Worm (Caenorhabditis elegans) whole organism, late embryonic: ENCODE measurements around the gene btb-18.

Source experiments
- F13H6.1 ChIP-seq: sonication (generic microtip); optimal IDR thresholded peaks from 2 replicates; lab custom pipeline; 2016; ENCODE audit warnings: missing genetic modification characterization, missing compliant biosample characterization
- K02D7.2 ChIP-seq: sonication (generic microtip); optimal IDR thresholded peaks from 2 replicates; lab custom pipeline; 2017; ENCODE audit warnings: mild to moderate bottlenecking, missing genetic modification characterization, missing compliant biosample characterization
- K09A11.1 ChIP-seq: sonication (generic microtip); optimal IDR thresholded peaks from 2 replicates; lab custom pipeline; 2017; ENCODE audit warnings: antibody characterized with exemption, mild to moderate bottlenecking, missing genetic modification characterization, missing compliant biosample characterization; ENCODE audit not compliant: insufficient read depth
- Y22D7AL.16 ChIP-seq: sonication (generic microtip); optimal IDR thresholded peaks from 2 replicates; lab custom pipeline; 2016; ENCODE audit warnings: missing genetic modification characterization, missing compliant biosample characterization
- ahr-1 ChIP-seq: sonication (generic microtip); optimal IDR thresholded peaks from 2 replicates; lab custom pipeline; 2016; ENCODE audit warnings: missing genetic modification characterization, missing compliant biosample characterization
- ama-1 ChIP-seq: fragments of 150-350 bp; optimal IDR thresholded peaks from 2 replicates; lab custom pipeline; 2014
- ceh-19 ChIP-seq: fragments of 200-800 bp; sonication (Bioruptor generic); optimal IDR thresholded peaks from 2 replicates; lab custom pipeline; 2018; ENCODE audit warnings: mild to moderate bottlenecking, missing genetic modification characterization, missing compliant biosample characterization
- ceh-2 ChIP-seq: sonication (generic microtip); optimal IDR thresholded peaks from 2 replicates; lab custom pipeline; 2016; ENCODE audit warnings: missing genotype, missing genetic modification characterization, missing compliant biosample characterization
- ceh-22 ChIP-seq: sonication (generic microtip); optimal IDR thresholded peaks from 2 replicates; lab custom pipeline; 2017; ENCODE audit warnings: missing biosample characterization, missing genetic modification characterization
- ceh-24 ChIP-seq: sonication (generic microtip); optimal IDR thresholded peaks from 2 replicates; lab custom pipeline; 2016; ENCODE audit warnings: mild to moderate bottlenecking, missing genetic modification characterization, missing compliant biosample characterization
- ceh-6 ChIP-seq: fragments of 200-800 bp; sonication (Bioruptor generic); optimal IDR thresholded peaks from 2 replicates; lab custom pipeline; 2018; ENCODE audit warnings: mild to moderate bottlenecking, missing genetic modification characterization, missing compliant biosample characterization
- ceh-9 ChIP-seq: sonication (generic microtip); optimal IDR thresholded peaks from 2 replicates; lab custom pipeline; 2016; ENCODE audit warnings: mild to moderate bottlenecking, missing genetic modification characterization, inconsistent platforms, missing compliant biosample characterization
- dve-1 ChIP-seq: sonication (generic microtip); optimal IDR thresholded peaks from 2 replicates; lab custom pipeline; 2017; ENCODE audit warnings: antibody characterized with exemption, mild to moderate bottlenecking, missing genetic modification characterization, missing compliant biosample characterization
- ets-4 ChIP-seq: sonication (generic microtip); optimal IDR thresholded peaks from 2 replicates; lab custom pipeline; 2016; ENCODE audit warnings: missing genetic modification characterization, missing compliant biosample characterization
- fkh-10 ChIP-seq: fragments of 150-350 bp; optimal IDR thresholded peaks from 2 replicates; lab custom pipeline; 2014; ENCODE audit warnings: missing biosample characterization, missing genetic modification reagents, missing genetic modification characterization
- hlh-15 ChIP-seq: sonication (generic microtip); optimal IDR thresholded peaks from 2 replicates; lab custom pipeline; 2016; ENCODE audit warnings: missing genetic modification characterization, missing compliant biosample characterization
- hlh-30 ChIP-seq: sonication (generic microtip); optimal IDR thresholded peaks from 2 replicates; lab custom pipeline; 2017; ENCODE audit warnings: antibody characterized with exemption, missing genetic modification characterization, missing compliant biosample characterization; ENCODE audit not compliant: insufficient read depth
- hlh-8 ChIP-seq: sonication (generic microtip); optimal IDR thresholded peaks from 2 replicates; lab custom pipeline; 2016; ENCODE audit warnings: missing genotype, missing genetic modification characterization, missing compliant biosample characterization
- lim-6 ChIP-seq: sonication (generic microtip); optimal IDR thresholded peaks from 2 replicates; lab custom pipeline; 2016; ENCODE audit warnings: missing genetic modification characterization, missing compliant biosample characterization
- lin-11 ChIP-seq: fragments of 200-800 bp; sonication (Bioruptor generic); optimal IDR thresholded peaks from 2 replicates; lab custom pipeline; 2018; ENCODE audit warnings: mild to moderate bottlenecking, missing genetic modification characterization, missing compliant biosample characterization
- mec-3 ChIP-seq: sonication (generic microtip); optimal IDR thresholded peaks from 2 replicates; lab custom pipeline; 2016; ENCODE audit warnings: borderline replicate concordance, missing genetic modification characterization, missing compliant biosample characterization
- nhr-232 ChIP-seq: sonication (generic microtip); optimal IDR thresholded peaks from 2 replicates; lab custom pipeline; 2016; ENCODE audit warnings: missing genetic modification characterization, missing compliant biosample characterization
- pag-3 ChIP-seq: sonication (generic microtip); optimal IDR thresholded peaks from 2 replicates; lab custom pipeline; 2016; ENCODE audit warnings: missing compliant biosample characterization, missing genetic modification characterization, borderline replicate concordance
- pha-2 ChIP-seq: sonication (generic microtip); optimal IDR thresholded peaks from 2 replicates; lab custom pipeline; 2017; ENCODE audit warnings: mild to moderate bottlenecking, missing genetic modification characterization, missing compliant biosample characterization
- pqm-1 ChIP-seq: sonication (generic microtip); optimal IDR thresholded peaks from 2 replicates; lab custom pipeline; 2016; ENCODE audit warnings: missing genetic modification characterization, missing compliant biosample characterization
- pros-1 ChIP-seq: fragments of 150-350 bp; optimal IDR thresholded peaks from 2 replicates; lab custom pipeline; 2014; ENCODE audit warnings: missing biosample characterization, missing genetic modification reagents, missing genetic modification characterization
- sox-2 ChIP-seq: fragments of 200-800 bp; sonication (Bioruptor generic); IDR thresholded peaks from 2 replicates; pipeline ENCODE4 v1.3.6; 2022; ENCODE audit warnings: missing genetic modification reagents, missing genetic modification characterization, missing compliant biosample characterization
- sox-4 ChIP-seq: sonication (generic microtip); optimal IDR thresholded peaks from 2 replicates; lab custom pipeline; 2017; ENCODE audit warnings: mild to moderate bottlenecking, missing genetic modification characterization, inconsistent platforms, missing compliant biosample characterization
- unc-3 ChIP-seq, 2 experiments: fragments of 200-800 bp in 1 of 2; sonication (Bioruptor generic) in 1 of 2; sonication (generic microtip) in 1 of 2; conservative IDR thresholded peaks in 1 of 2; optimal IDR thresholded peaks in 1 of 2; 2 replicates each; pipeline versions ENCODE4 v1.3.6 to Lab custom; 2016 to 2022; ENCODE audit warnings: missing compliant biosample characterization in 2 of 2, missing genetic modification characterization in 2 of 2, missing genetic modification reagents in 1 of 2
- unc-42 ChIP-seq: sonication (generic microtip); optimal IDR thresholded peaks from 2 replicates; lab custom pipeline; 2016; ENCODE audit warnings: missing genotype, missing genetic modification characterization, missing compliant biosample characterization
- unc-55 ChIP-seq: sonication (generic microtip); optimal IDR thresholded peaks from 2 replicates; lab custom pipeline; 2017; ENCODE audit warnings: missing biosample characterization, missing genetic modification reagents, missing genetic modification characterization
- unc-86 ChIP-seq: sonication (generic microtip); optimal IDR thresholded peaks from 2 replicates; lab custom pipeline; 2016; ENCODE audit warnings: missing genetic modification characterization, missing compliant biosample characterization
- ztf-16 ChIP-seq: sonication (generic microtip); optimal IDR thresholded peaks from 2 replicates; lab custom pipeline; 2017; ENCODE audit warnings: missing genetic modification characterization, missing compliant biosample characterization

btb-18 gene

DNA sequence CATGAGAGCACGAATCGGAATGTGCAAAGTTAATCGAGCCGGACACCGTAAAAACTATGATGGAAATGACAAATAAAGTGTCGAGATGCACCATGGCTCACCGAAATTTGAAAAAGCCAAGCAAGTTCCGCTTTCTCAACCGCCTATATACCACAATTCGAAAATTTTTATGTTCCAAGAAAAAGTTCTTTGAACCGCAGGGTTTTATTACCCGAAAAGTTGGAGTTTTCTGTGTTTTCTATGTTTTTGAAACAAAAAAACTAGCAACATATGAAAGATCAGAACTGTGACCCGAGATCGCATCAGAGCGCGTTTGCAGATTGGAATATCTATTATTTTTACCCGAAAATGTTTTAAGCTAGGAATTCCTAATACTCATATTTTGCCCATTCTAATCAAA, 29.1 kb downstream of the btb-18 start, which contains the start of gene Y46D2A.3:
TSS of gene Y46D2A.3 (minus strand) at position 101 of the 400 bp plus-strand sequence.
- no peak for TF ChIP-seq unc-42 (tag; lab: Kevin White, UChicago)
- TF ChIP-seq dve-1: no peak
- no peak for TF ChIP-seq K09A11.1 (tag; lab: Kevin White, UChicago)
- no peak for TF ChIP-seq pha-2 (tag; lab: Kevin White, UChicago)
- TF ChIP-seq pqm-1 (tag; lab: Kevin White, UChicago): no peak
- no peak for TF ChIP-seq unc-86
- no peak for TF ChIP-seq ceh-2 (tag; lab: Kevin White, UChicago)
- no peak for TF ChIP-seq nhr-232 (tag; lab: Kevin White, UChicago)
- TF ChIP-seq ahr-1 (tag; lab: Kevin White, UChicago): no peak
- TF ChIP-seq ama-1 (lab: Kevin White, UChicago): no peak
- no peak for TF ChIP-seq ceh-22
- no peak for TF ChIP-seq ceh-19 (GFP tag; lab: Kevin White, UChicago)
- no peak for TF ChIP-seq mec-3
- no peak for TF ChIP-seq unc-55
- TF ChIP-seq unc-3 (GFP tag; conservative IDR thresholded peaks at IDR 0.05; lab: Robert Waterston, UW): no peak
- TF ChIP-seq unc-3 (tag; optimal IDR thresholded peaks at IDR 0.05; lab: Kevin White, UChicago): no peak
- TF ChIP-seq sox-2 (GFP tag; lab: Robert Waterston, UW): no peak
- no peak for TF ChIP-seq F13H6.1 (tag; lab: Kevin White, UChicago)
- TF ChIP-seq ceh-6: no peak

DNA sequence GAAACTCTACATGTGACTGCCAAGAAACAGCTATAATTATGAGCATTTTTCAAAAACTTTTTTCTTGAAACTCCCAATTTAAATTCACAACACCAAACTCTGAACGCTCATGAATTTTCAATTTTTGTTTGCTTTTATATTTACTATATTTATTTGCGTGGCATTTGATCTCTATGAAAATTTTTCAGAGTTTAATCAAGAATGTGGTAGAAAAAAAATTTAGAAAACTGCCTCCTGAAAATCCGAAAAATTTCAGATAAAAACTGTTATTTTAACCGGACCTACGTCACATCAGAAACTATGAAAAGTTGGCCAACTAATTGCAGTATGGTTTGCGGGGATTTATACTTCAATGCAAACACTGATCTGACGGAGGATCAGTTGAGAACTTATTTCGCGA, 34.0 kb downstream of the btb-18 start, which contains the start of gene irld-27:
TSS of gene irld-27 (plus strand) at position 301 of the 400 bp plus-strand sequence.
- TF ChIP-seq ceh-19 (GFP tag; lab: Kevin White, UChicago): no peak
- no peak for TF ChIP-seq pag-3 (tag; lab: Kevin White, UChicago)
- no peak for TF ChIP-seq K02D7.2 (tag; lab: Kevin White, UChicago)
- TF ChIP-seq lin-11 (tag; lab: Kevin White, UChicago): no peak
- TF ChIP-seq hlh-8 (tag; lab: Kevin White, UChicago): no peak
- no peak for TF ChIP-seq ceh-9 (tag; lab: Kevin White, UChicago)
- no peak for TF ChIP-seq ceh-6
- no peak for TF ChIP-seq ets-4 (tag; lab: Kevin White, UChicago)

ce11 chrII:3337039-3337438, 39.0 kb downstream of the btb-18 start, which contains the start of gene F14D2.19:
Gene F14D2.19, minus strand, starts transcription at chrII:3337139.
- no peak for TF ChIP-seq F13H6.1 (tag; lab: Kevin White, UChicago)

ce11 chrII:3338556-3338955, 40.5 kb downstream of the btb-18 start, which contains the start of gene F14D2.7:
Gene F14D2.7, minus strand, starts transcription at chrII:3338656.
- TF ChIP-seq ztf-16 (tag; lab: Kevin White, UChicago) (no peak), hlh-15 (tag; lab: Kevin White, UChicago) (no peak), pros-1 (no peak), pqm-1 (tag; lab: Kevin White, UChicago) (no peak)

DNA sequence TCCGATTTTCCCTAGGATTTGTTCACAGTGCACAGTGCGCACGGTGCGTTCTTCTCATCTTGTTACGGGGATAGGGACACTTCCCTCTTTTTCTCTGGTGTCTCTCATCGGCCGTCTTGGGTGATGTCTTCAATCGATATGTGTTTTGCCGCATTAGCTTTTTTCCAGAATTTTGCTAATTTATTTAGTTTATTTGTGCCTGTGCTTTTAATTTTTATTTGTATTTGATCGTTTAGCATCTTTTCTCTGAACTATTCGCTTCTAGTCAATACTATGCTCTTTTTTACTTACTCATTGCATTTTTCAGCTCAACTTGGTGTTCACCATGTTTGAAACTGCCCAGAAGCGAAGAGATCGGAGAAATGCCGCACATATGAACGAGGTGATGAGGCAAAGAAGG, 42.2 kb downstream of the btb-18 start, which contains the start of gene F14D2.5:
TSS of gene F14D2.5 (plus strand) at position 301 of the 400 bp plus-strand sequence.
- TF ChIP-seq fkh-10 (GFP tag; lab: Kevin White, UChicago): no peak
- TF ChIP-seq sox-4 (tag; lab: Kevin White, UChicago): no peak
- TF ChIP-seq Y22D7AL.16 (tag; lab: Kevin White, UChicago): no peak
- no peak for TF ChIP-seq hlh-30 (tag; lab: Kevin White, UChicago)
- TF ChIP-seq ceh-24: no peak
- no peak for TF ChIP-seq lim-6 (tag; lab: Kevin White, UChicago)
- no peak for TF ChIP-seq pros-1
- TF ChIP-seq ztf-16 (tag; lab: Kevin White, UChicago): no peak
